Worm (Caenorhabditis elegans) whole organism, L3 larva: ENCODE data around the gene ser-1.
A peak's percentile ranks its signal among the peaks of the same experiment; 100 is the strongest.

ENCODE experiments used
- R02D3.7 ChIP-seq: fragments of 150-350 bp; optimal IDR thresholded peaks from 2 replicates; lab custom pipeline; 2014; ENCODE audit warnings: missing biosample characterization, missing genetic modification characterization
- ZK546.5 ChIP-seq: sonication (generic microtip); optimal IDR thresholded peaks from 2 replicates; lab custom pipeline; 2017; ENCODE audit warnings: missing biosample characterization, missing genetic modification characterization
- aly-2 ChIP-seq: fragments of 150-350 bp; optimal IDR thresholded peaks from 2 replicates; lab custom pipeline; 2014; ENCODE audit warnings: missing biosample characterization, missing genetic modification characterization
- ama-1 ChIP-seq: fragments of 150-350 bp; optimal IDR thresholded peaks from 2 replicates; lab custom pipeline; 2018
- ceh-16 ChIP-seq: sonication (generic microtip); optimal IDR thresholded peaks from 2 replicates; lab custom pipeline; 2017; ENCODE audit warnings: missing biosample characterization, missing genetic modification characterization
- ceh-28 ChIP-seq: fragments of 150-350 bp; optimal IDR thresholded peaks from 2 replicates; lab custom pipeline; 2014; ENCODE audit warnings: missing biosample characterization, missing genetic modification reagents, missing genetic modification characterization
- ceh-82 ChIP-seq: fragments of 150-350 bp; optimal IDR thresholded peaks from 2 replicates; lab custom pipeline; 2014; ENCODE audit warnings: missing biosample characterization, missing genetic modification characterization
- ceh-9 ChIP-seq: sonication (generic microtip); optimal IDR thresholded peaks from 2 replicates; lab custom pipeline; 2018; ENCODE audit warnings: missing biosample characterization, missing genetic modification characterization
- daf-12 ChIP-seq: fragments of 150-350 bp; optimal IDR thresholded peaks from 2 replicates; lab custom pipeline; 2014; ENCODE audit warnings: missing biosample characterization, missing genetic modification reagents, missing genetic modification characterization
- egl-5 ChIP-seq: fragments of 150-350 bp; optimal IDR thresholded peaks from 2 replicates; lab custom pipeline; 2017; ENCODE audit warnings: missing biosample characterization, missing genetic modification reagents, missing genetic modification characterization, inconsistent platforms
- elt-2 ChIP-seq: sonication (generic microtip); optimal IDR thresholded peaks from 2 replicates; lab custom pipeline; 2016; ENCODE audit warnings: missing genetic modification reagents, mild to moderate bottlenecking, missing genetic modification characterization, missing compliant biosample characterization
- fkh-2 ChIP-seq: fragments of 150-350 bp; optimal IDR thresholded peaks from 2 replicates; lab custom pipeline; 2014; ENCODE audit warnings: missing biosample characterization, missing genetic modification reagents, missing genetic modification characterization
- fos-1 ChIP-seq: fragments of 150-350 bp; optimal IDR thresholded peaks from 2 replicates; lab custom pipeline; 2014; ENCODE audit warnings: missing biosample characterization, missing genetic modification characterization
- lsy-12 ChIP-seq: sonication (generic microtip); optimal IDR thresholded peaks from 2 replicates; lab custom pipeline; 2016; ENCODE audit warnings: mild to moderate bottlenecking, missing genetic modification characterization, missing compliant biosample characterization
- mdl-1 ChIP-seq: fragments of 150-350 bp; optimal IDR thresholded peaks from 2 replicates; lab custom pipeline; 2014; ENCODE audit warnings: missing biosample characterization, missing genetic modification characterization
- nfya-1 ChIP-seq: sonication (generic microtip); optimal IDR thresholded peaks from 2 replicates; lab custom pipeline; 2017; ENCODE audit warnings: missing genetic modification characterization, mild to moderate bottlenecking, missing compliant biosample characterization, antibody characterized with exemption, moderate library complexity; ENCODE audit not compliant: insufficient read depth
- nhr-11 ChIP-seq: fragments of 150-350 bp; optimal IDR thresholded peaks from 2 replicates; lab custom pipeline; 2014; ENCODE audit warnings: missing biosample characterization, missing genetic modification characterization
- nhr-12 ChIP-seq: fragments of 150-350 bp; optimal IDR thresholded peaks from 2 replicates; lab custom pipeline; 2014; ENCODE audit warnings: missing biosample characterization, missing genetic modification characterization
- nhr-23 ChIP-seq: fragments of 150-350 bp; optimal IDR thresholded peaks from 2 replicates; lab custom pipeline; 2014; ENCODE audit warnings: missing biosample characterization, missing genetic modification reagents, missing genetic modification characterization
- nhr-237 ChIP-seq: fragments of 150-350 bp; optimal IDR thresholded peaks from 2 replicates; lab custom pipeline; 2014; ENCODE audit warnings: missing biosample characterization, missing genetic modification characterization
- nhr-25 ChIP-seq: sonication (generic microtip); optimal IDR thresholded peaks from 2 replicates; lab custom pipeline; 2017; ENCODE audit warnings: missing biosample characterization, missing genetic modification characterization
- nhr-28 ChIP-seq: fragments of 150-350 bp; optimal IDR thresholded peaks from 2 replicates; lab custom pipeline; 2014; ENCODE audit warnings: missing biosample characterization, missing genetic modification characterization
- nhr-43 ChIP-seq: sonication (generic microtip); optimal IDR thresholded peaks from 2 replicates; lab custom pipeline; 2016; ENCODE audit warnings: mild to moderate bottlenecking, missing genetic modification characterization, missing compliant biosample characterization; ENCODE audit not compliant: poor library complexity, severe bottlenecking
- nhr-67 ChIP-seq: fragments of 150-350 bp; optimal IDR thresholded peaks from 2 replicates; lab custom pipeline; 2014; ENCODE audit warnings: missing biosample characterization, missing genetic modification characterization
- pha-4 ChIP-seq: fragments of 150-350 bp; optimal IDR thresholded peaks from 2 replicates; lab custom pipeline; 2014; ENCODE audit warnings: missing biosample characterization, missing genetic modification reagents, missing genetic modification characterization
- pqm-1 ChIP-seq: fragments of 150-350 bp; optimal IDR thresholded peaks from 2 replicates; lab custom pipeline; 2017; ENCODE audit warnings: missing biosample characterization, missing genetic modification characterization, inconsistent platforms
- sea-2 ChIP-seq: fragments of 150-350 bp; sonication (generic microtip); optimal IDR thresholded peaks from 4 replicates; lab custom pipeline; 2014; ENCODE audit warnings: missing biosample characterization, missing genetic modification reagents, missing genetic modification characterization
- skn-1 ChIP-seq: fragments of 150-350 bp; optimal IDR thresholded peaks from 2 replicates; lab custom pipeline; 2014; ENCODE audit warnings: missing biosample characterization, missing genetic modification characterization
- snpc-4 ChIP-seq: fragments of 150-350 bp; optimal IDR thresholded peaks from 2 replicates; lab custom pipeline; 2014; ENCODE audit warnings: missing biosample characterization, missing genetic modification characterization
- tbx-2 ChIP-seq: sonication (generic microtip); optimal IDR thresholded peaks from 2 replicates; lab custom pipeline; 2016; ENCODE audit warnings: mild to moderate bottlenecking, missing genetic modification characterization, missing compliant biosample characterization
- unc-39 ChIP-seq: sonication (generic microtip); optimal IDR thresholded peaks from 4 replicates; lab custom pipeline; 2017; ENCODE audit warnings: missing biosample characterization, missing genetic modification characterization
- unc-62 ChIP-seq: fragments of 150-350 bp; sonication (generic microtip); optimal IDR thresholded peaks from 4 replicates; lab custom pipeline; 2014; ENCODE audit warnings: missing biosample characterization, missing genetic modification reagents, missing genetic modification characterization
- zag-1 ChIP-seq: fragments of 150-350 bp; optimal IDR thresholded peaks from 2 replicates; lab custom pipeline; 2014; ENCODE audit warnings: missing biosample characterization, missing genetic modification characterization
- ztf-11 ChIP-seq: fragments of 150-350 bp; optimal IDR thresholded peaks from 2 replicates; lab custom pipeline; 2014; ENCODE audit warnings: missing biosample characterization, missing genetic modification characterization
- ztf-4 ChIP-seq: fragments of 150-350 bp; optimal IDR thresholded peaks from 2 replicates; lab custom pipeline; 2014; ENCODE audit warnings: missing biosample characterization, missing genetic modification characterization

Gene ser-1

ce11 chrX:16613266-16613665 lies 33.7 kb downstream of the ser-1 start, which contains the start of gene ain-1:
Gene ain-1, plus strand, starts transcription at chrX:16613451.
- TF ChIP-seq elt-2 (tag; lab: Kevin White, UChicago): peak; percentile 25
- TF ChIP-seq mdl-1: no peak
- peak; percentile 3 for TF ChIP-seq ceh-28
- peak; percentile 43 for TF ChIP-seq ama-1 (lab: Kevin White, UChicago)
- no peak for TF ChIP-seq ZK546.5 (tag; lab: Kevin White, UChicago)

- no peak for TF ChIP-seq unc-62 (GFP tag; lab: Kevin White, UChicago)
- TF ChIP-seq ama-1 (lab: Kevin White, UChicago): peak; percentile 55
- no peak for TF ChIP-seq nhr-43 (tag; lab: Kevin White, UChicago)
- no peak for TF ChIP-seq ceh-28
- TF ChIP-seq, all 47 proteins: peak for 1
Measured at ce11 chrX:16614094-16614493, 34.5 kb downstream of the ser-1 start.

ce11 chrX:16617427-16618128 lies 38.0 kb downstream of the ser-1 start:
- TF ChIP-seq nhr-25 (tag; lab: Kevin White, UChicago) (no peak), nhr-43 (tag; lab: Kevin White, UChicago) (no peak), nhr-23 (tag; lab: Kevin White, UChicago) (peak; percentile 29), elt-2 (tag; lab: Kevin White, UChicago) (peak; percentile 5), skn-1 (no peak), fos-1 (tag; lab: Kevin White, UChicago) (no peak)

ce11 chrX:16618129-16618525 lies 38.6 kb downstream of the ser-1 start:
- TF ChIP-seq zag-1 (tag; lab: Kevin White, UChicago) (no peak), ceh-9 (no peak), aly-2 (tag; lab: Kevin White, UChicago) (no peak), elt-2 (tag; lab: Kevin White, UChicago) (no peak), fkh-2 (tag; lab: Kevin White, UChicago) (no peak), egl-5 (tag; lab: Kevin White, UChicago) (no peak), snpc-4 (no peak)

- TF ChIP-seq daf-12 (tag; lab: Kevin White, UChicago) (no peak), ceh-82 (tag; lab: Kevin White, UChicago) (no peak), nhr-28 (tag; lab: Kevin White, UChicago) (no peak), aly-2 (tag; lab: Kevin White, UChicago) (no peak), nhr-11 (tag; lab: Kevin White, UChicago) (no peak), tbx-2 (tag; lab: Kevin White, UChicago) (no peak), nhr-237 (tag; lab: Kevin White, UChicago) (no peak), unc-62 (GFP tag; lab: Kevin White, UChicago) (no peak), ama-1 (lab: Kevin White, UChicago) (no peak), ztf-11 (tag; lab: Kevin White, UChicago) (no peak), pha-4 (tag; lab: Kevin White, UChicago) (no peak), sea-2 (GFP tag; lab: Kevin White, UChicago) (no peak), pqm-1 (tag; lab: Kevin White, UChicago) (no peak), unc-39 (tag; lab: Kevin White, UChicago) (no peak), skn-1 (no peak), egl-5 (tag; lab: Kevin White, UChicago) (no peak)
Measured at ce11 chrX:16618727-16619126, 39.2 kb downstream of the ser-1 start.

- peak; percentile 21 for TF ChIP-seq nhr-25 (tag; lab: Kevin White, UChicago)
- TF ChIP-seq lsy-12 (tag; lab: Kevin White, UChicago): no peak
- TF ChIP-seq fos-1 (tag; lab: Kevin White, UChicago): no peak
- TF ChIP-seq nhr-237 (tag; lab: Kevin White, UChicago): no peak
- no peak for TF ChIP-seq ceh-16 (tag; lab: Kevin White, UChicago)
- no peak for TF ChIP-seq ztf-4 (tag; lab: Kevin White, UChicago)
- TF ChIP-seq egl-5 (tag; lab: Kevin White, UChicago): no peak
- no peak for TF ChIP-seq skn-1
- no peak for TF ChIP-seq pha-4 (tag; lab: Kevin White, UChicago)
- peak; percentile 72 for TF ChIP-seq nhr-43 (tag; lab: Kevin White, UChicago)
- no peak for TF ChIP-seq unc-39 (tag; lab: Kevin White, UChicago)
- peak; percentile 26 for TF ChIP-seq nhr-23 (tag; lab: Kevin White, UChicago)
- no peak for TF ChIP-seq daf-12 (tag; lab: Kevin White, UChicago)
- no peak for TF ChIP-seq sea-2 (GFP tag; lab: Kevin White, UChicago)
- peak; percentile 39 for TF ChIP-seq elt-2 (tag; lab: Kevin White, UChicago)
- no peak for TF ChIP-seq nfya-1
- TF ChIP-seq mdl-1: no peak
- TF ChIP-seq nhr-12 (tag; lab: Kevin White, UChicago): no peak
- no peak for TF ChIP-seq nhr-11 (tag; lab: Kevin White, UChicago)
- TF ChIP-seq R02D3.7 (tag; lab: Kevin White, UChicago): no peak
- no peak for TF ChIP-seq ama-1 (lab: Kevin White, UChicago)
- TF ChIP-seq nhr-67 (tag; lab: Kevin White, UChicago): no peak
- no peak for TF ChIP-seq pqm-1 (tag; lab: Kevin White, UChicago)
- no peak for TF ChIP-seq ceh-9
- TF ChIP-seq tbx-2 (tag; lab: Kevin White, UChicago): no peak
Measured at ce11 chrX:16619158-16619557, 39.6 kb downstream of the ser-1 start.
